Worm (Caenorhabditis elegans) whole organism, L4 larva: ENCODE data around the gene srj-7.

Source experiments
- F37D6.2 ChIP-seq: sonication (generic microtip); optimal IDR thresholded peaks from 2 replicates; lab custom pipeline; 2016; ENCODE audit warnings: mild to moderate bottlenecking, missing genetic modification characterization, missing compliant biosample characterization
- aha-1 ChIP-seq: fragments of 150-350 bp; peaks from one replicate; lab custom pipeline; 2014; ENCODE audit warnings: missing biosample characterization, missing genetic modification characterization
- cey-2 ChIP-seq: sonication (generic microtip); optimal IDR thresholded peaks from 3 replicates; lab custom pipeline; 2017; ENCODE audit warnings: missing genetic modification characterization, mild to moderate bottlenecking, missing compliant biosample characterization, antibody characterized with exemption, borderline replicate concordance; ENCODE audit not compliant: insufficient read depth
- daf-12 ChIP-seq: fragments of 150-350 bp; optimal IDR thresholded peaks from 2 replicates; lab custom pipeline; 2014; ENCODE audit warnings: missing biosample characterization, missing genetic modification reagents, missing genetic modification characterization
- daf-19 ChIP-seq: fragments of 200-800 bp; sonication (Bioruptor generic); conservative IDR thresholded peaks from 2 replicates; pipeline ENCODE4 v1.3.6; 2022; ENCODE audit warnings: missing genetic modification characterization, missing compliant biosample characterization
- egl-43 ChIP-seq: fragments of 200-800 bp; sonication (Bioruptor generic); IDR thresholded peaks from 2 replicates; pipeline ENCODE4 v1.3.6; 2022; ENCODE audit warnings: missing genetic modification reagents, missing genetic modification characterization, missing compliant biosample characterization
- madf-5 ChIP-seq, 2 experiments: fragments of 200-800 bp; sonication (Bioruptor generic); IDR thresholded peaks; 2 replicates each; pipeline ENCODE4 v1.3.6; 2022; ENCODE audit warnings: missing compliant biosample characterization in 2 of 2, missing genetic modification characterization in 2 of 2
- nhr-11 ChIP-seq: fragments of 150-350 bp; optimal IDR thresholded peaks from 2 replicates; lab custom pipeline; 2014; ENCODE audit warnings: missing biosample characterization, missing genetic modification characterization
- zfp-2 ChIP-seq: sonication (generic microtip); optimal IDR thresholded peaks from 2 replicates; lab custom pipeline; 2016; ENCODE audit warnings: mild to moderate bottlenecking, missing genetic modification characterization, missing compliant biosample characterization

DNA sequence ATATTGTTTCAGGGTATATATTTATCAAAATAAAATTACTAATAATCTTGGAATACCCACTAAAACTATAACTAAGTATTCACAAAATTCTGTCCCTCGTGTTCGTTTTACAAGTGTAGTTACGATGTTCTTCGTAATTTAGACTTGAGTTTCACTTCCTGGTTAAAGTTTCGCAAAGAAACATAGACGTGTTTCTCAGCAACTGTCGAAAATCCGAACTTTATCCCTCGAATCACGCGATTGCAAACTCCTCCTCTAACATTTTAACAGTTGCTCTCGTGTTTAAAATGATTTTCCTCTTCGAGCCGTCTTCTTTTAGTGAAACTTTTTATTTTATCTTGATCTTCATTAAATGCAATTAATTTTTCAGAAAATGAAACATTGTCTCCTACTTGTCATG, 35.2 kb downstream of the srj-7 start, which contains the start of gene T28A11.2:
- no peak for TF ChIP-seq nhr-11 (tag; lab: Kevin White, UChicago)
- TF ChIP-seq egl-43 = no peak
- TF ChIP-seq aha-1 (tag; lab: Kevin White, UChicago) = no peak
- no peak for TF ChIP-seq cey-2 (tag; lab: Kevin White, UChicago)
- no peak for TF ChIP-seq daf-19
- TF ChIP-seq madf-5 (GFP tag; IDR thresholded peaks at IDR 0.05; lab: Robert Waterston, UW) = no peak
- TF ChIP-seq daf-12 = no peak
- no peak for TF ChIP-seq zfp-2 (tag; lab: Kevin White, UChicago)
- no peak for TF ChIP-seq F37D6.2 (tag; lab: Kevin White, UChicago)
